Worm (Caenorhabditis elegans): Measurements from ENCODE around the gene nish-1.

nish-1 gene

ce11 chrIV:10870158-10870557 is 6.0 kb downstream of the nish-1 start:
- TF ChIP-seq lin-32 (GFP tag; optimal IDR thresholded peaks at IDR 0.05) (no peak), ztf-11 (tag; optimal IDR thresholded peaks at IDR 0.05) (no peak), pha-4 (tag; optimal IDR thresholded peaks at IDR 0.05) (no peak), ces-1 (GFP tag; optimal IDR thresholded peaks at IDR 0.05) (peak; percentile 57), unc-62 (GFP tag; optimal IDR thresholded peaks at IDR 0.05) (no peak), snpc-4 (tag; optimal IDR thresholded peaks at IDR 0.05) (no peak)

DNA sequence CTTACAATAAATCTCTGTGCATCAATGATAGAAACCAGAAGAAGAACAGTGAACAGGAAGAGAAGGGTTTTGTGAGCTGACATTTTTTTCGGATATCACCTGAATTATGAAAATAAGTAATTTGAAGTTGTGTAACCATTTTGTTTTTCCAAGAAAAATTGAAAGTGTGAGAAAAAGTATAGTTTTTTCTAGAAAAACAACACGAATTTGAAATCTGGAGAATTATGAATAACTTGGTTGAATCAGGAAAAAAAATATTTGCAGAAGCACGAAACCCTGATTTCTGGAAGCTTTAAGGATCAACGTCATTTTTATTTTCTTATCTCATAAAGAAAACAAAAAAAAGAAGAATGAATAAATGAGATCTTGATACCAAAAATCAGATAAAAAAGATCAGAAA is 10.4 kb downstream of the nish-1 start, which contains the start of gene F13E9.12:
Gene F13E9.12 (minus strand): TSS at position 101 of the 400 bp plus-strand sequence.
- no peak for TF ChIP-seq unc-39 (tag; optimal IDR thresholded peaks at IDR 0.05)
- TF ChIP-seq sem-2 (GFP tag; optimal IDR thresholded peaks at IDR 0.05): no peak
- no peak for TF ChIP-seq unc-62 (GFP tag; optimal IDR thresholded peaks at IDR 0.05)
- no peak for TF ChIP-seq bed-3 (GFP tag; optimal IDR thresholded peaks at IDR 0.05)
- no peak for TF ChIP-seq nhr-76 (tag; optimal IDR thresholded peaks at IDR 0.05)

DNA sequence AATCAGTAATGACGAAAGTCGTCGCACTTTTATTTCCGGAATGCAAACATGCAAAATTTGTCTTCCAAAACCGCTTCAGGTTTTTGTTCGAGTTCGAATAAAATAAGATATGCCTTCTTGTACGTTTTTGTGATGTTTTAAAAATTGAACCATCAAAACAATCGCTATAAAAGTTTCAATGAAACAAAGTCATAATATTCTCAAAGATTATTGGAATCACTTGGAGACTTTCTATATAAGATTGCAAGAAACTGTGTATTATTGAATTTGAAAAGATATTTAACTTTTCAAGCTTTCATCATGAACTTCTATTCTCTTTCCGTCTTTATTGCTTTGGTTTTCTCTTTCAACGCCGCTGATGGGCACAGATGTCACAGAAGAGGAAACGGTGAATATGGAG is 12.7 kb downstream of the nish-1 start, which contains the start of gene fipr-14:
Gene fipr-14 (plus strand): TSS at position 301 of the 400 bp plus-strand sequence.
- TF ChIP-seq lsy-2 (tag; optimal IDR thresholded peaks at IDR 0.05) (no peak), nhr-12 (tag; optimal IDR thresholded peaks at IDR 0.05) (no peak)

DNA sequence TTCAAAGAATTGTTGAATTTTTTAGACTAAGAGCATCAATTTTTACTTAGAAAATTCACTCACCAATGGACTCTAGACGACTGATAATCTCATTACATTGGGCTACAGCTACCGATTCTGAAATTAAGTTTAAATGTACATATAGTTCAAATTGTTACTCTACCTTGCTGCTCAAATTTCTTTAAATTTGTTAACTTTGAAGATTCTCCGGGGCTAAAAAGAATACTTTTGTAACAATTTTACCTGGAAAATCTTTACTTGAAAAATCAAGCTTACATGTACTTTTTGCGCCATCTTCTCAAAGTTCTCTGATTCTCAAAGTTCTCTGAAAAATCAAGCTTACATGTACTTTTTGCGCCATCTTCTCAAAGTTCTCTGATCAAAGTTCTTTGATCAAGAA is 15.4 kb downstream of the nish-1 start, which contains the start of gene sdz-13:
Gene sdz-13 (minus strand): TSS at position 101 of the 400 bp plus-strand sequence.
- TF ChIP-seq nhr-12 (tag; optimal IDR thresholded peaks at IDR 0.05): no peak

DNA sequence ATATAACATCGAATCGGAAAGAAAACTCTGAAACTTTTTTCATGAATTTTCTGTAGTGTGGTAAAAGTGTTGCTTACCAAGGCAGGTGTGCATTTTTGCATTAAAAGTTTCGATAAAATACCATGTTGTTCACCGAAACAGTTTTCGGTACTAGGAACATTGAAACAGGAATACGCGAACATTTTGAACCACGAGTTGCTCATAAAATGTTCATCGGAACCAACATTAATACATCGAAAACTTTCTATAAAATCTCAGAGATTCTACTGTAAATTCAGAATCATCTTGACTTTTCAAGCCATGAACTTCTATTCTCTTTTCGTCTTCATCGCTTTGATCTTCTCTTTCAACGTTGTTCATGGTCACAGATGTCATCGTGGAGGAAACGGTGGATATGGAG is 16.1 kb downstream of the nish-1 start, which contains the start of gene fipr-15:
Gene fipr-15 (plus strand): TSS at position 301 of the 400 bp plus-strand sequence.
- TF ChIP-seq elt-3 (tag; optimal IDR thresholded peaks at IDR 0.05): no peak
- no peak for TF ChIP-seq ceh-43 (GFP tag; optimal IDR thresholded peaks at IDR 0.05)
- no peak for TF ChIP-seq bed-3 (GFP tag; optimal IDR thresholded peaks at IDR 0.05)
- no peak for TF ChIP-seq lsy-2 (tag; optimal IDR thresholded peaks at IDR 0.05)
- no peak for TF ChIP-seq ceh-83 (GFP tag; optimal IDR thresholded peaks at IDR 0.05)
- TF ChIP-seq cnd-1 (tag; optimal IDR thresholded peaks at IDR 0.05): no peak
- TF ChIP-seq nhr-12 (tag; optimal IDR thresholded peaks at IDR 0.05): no peak
- TF ChIP-seq nhr-2 (tag; optimal IDR thresholded peaks at IDR 0.05): no peak
- TF ChIP-seq pha-4 (tag; optimal IDR thresholded peaks at IDR 0.05): no peak
- no peak for TF ChIP-seq unc-62 (GFP tag; optimal IDR thresholded peaks at IDR 0.05)
- TF ChIP-seq ztf-11 (tag; optimal IDR thresholded peaks at IDR 0.05): no peak
- TF ChIP-seq hlh-1 (tag; optimal IDR thresholded peaks at IDR 0.05): no peak
- TF ChIP-seq ham-2 (GFP tag; optimal IDR thresholded peaks at IDR 0.05): no peak
- no peak for TF ChIP-seq lin-13 (tag; optimal IDR thresholded peaks at IDR 0.05)
- TF ChIP-seq sem-2 (GFP tag; optimal IDR thresholded peaks at IDR 0.05): no peak
- TF ChIP-seq unc-39 (tag; optimal IDR thresholded peaks at IDR 0.05): no peak
- TF ChIP-seq mls-2 (tag; optimal IDR thresholded peaks at IDR 0.05): no peak
- no peak for TF ChIP-seq zip-8 (tag; optimal IDR thresholded peaks at IDR 0.05)
- TF ChIP-seq unc-120 (tag; optimal IDR thresholded peaks at IDR 0.05; ENCODE audit: poor library complexity, severe bottlenecking): no peak

ce11 chrIV:10881230-10881629 is 17.1 kb downstream of the nish-1 start, which contains the start of gene F13E9.13:
Gene F13E9.13, plus strand, starts transcription at chrIV:10881546.
- TF ChIP-seq nhr-12 (tag; optimal IDR thresholded peaks at IDR 0.05): no peak
- peak; percentile 88 for TF ChIP-seq elt-1 (tag; optimal IDR thresholded peaks at IDR 0.05; ENCODE audit: borderline replicate concordance, insufficient read depth)

- no peak for TF ChIP-seq lin-32 (GFP tag; optimal IDR thresholded peaks at IDR 0.05)
- TF ChIP-seq mls-2 (tag; optimal IDR thresholded peaks at IDR 0.05): no peak
These were observed 20.1 kb downstream of the nish-1 start, which contains the start of gene F13E9.5 for ce11 chrIV:10884263-10884662. Gene F13E9.5, minus strand, starts transcription at chrIV:10884363.

DNA sequence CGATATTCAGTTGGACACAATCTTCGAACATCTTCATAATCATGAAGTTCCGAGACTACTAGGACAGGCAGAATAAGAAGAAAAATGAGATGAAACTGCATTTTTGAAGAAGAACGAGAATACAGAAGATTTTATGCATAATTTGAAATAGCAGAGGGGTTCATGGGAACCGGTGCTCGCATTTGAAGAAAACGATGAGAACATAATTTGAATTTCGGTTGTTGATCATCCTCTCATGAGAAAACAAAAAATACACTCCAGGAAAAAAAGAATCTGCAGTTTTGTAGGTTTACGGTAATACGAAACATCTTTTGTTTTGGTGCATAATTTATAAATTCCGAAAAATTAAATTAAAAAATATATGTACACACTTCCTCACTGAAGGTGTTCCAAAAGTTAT is 21.8 kb downstream of the nish-1 start, which contains the start of gene srlf-11:
Gene srlf-11 (minus strand): TSS at position 101 of the 400 bp plus-strand sequence.
- TF ChIP-seq nhr-28 (tag; optimal IDR thresholded peaks at IDR 0.05) (no peak), blmp-1 (tag; optimal IDR thresholded peaks at IDR 0.05) (no peak), mab-5 (tag; optimal IDR thresholded peaks at IDR 0.05) (no peak), M03D4.4 (tag; optimal IDR thresholded peaks at IDR 0.05) (no peak), elt-1 (tag; optimal IDR thresholded peaks at IDR 0.05; ENCODE audit: borderline replicate concordance, insufficient read depth) (no peak), mep-1 (tag; optimal IDR thresholded peaks at IDR 0.05) (no peak), unc-62 (GFP tag; optimal IDR thresholded peaks at IDR 0.05) (no peak), nhr-2 (tag; optimal IDR thresholded peaks at IDR 0.05) (no peak), lsy-2 (tag; optimal IDR thresholded peaks at IDR 0.05) (no peak), zip-8 (tag; optimal IDR thresholded peaks at IDR 0.05) (no peak), flh-1 (GFP tag; optimal IDR thresholded peaks at IDR 0.05) (no peak), nhr-76 (tag; optimal IDR thresholded peaks at IDR 0.05) (no peak), drap-1 (GFP tag; optimal IDR thresholded peaks at IDR 0.05) (no peak), lin-32 (GFP tag; optimal IDR thresholded peaks at IDR 0.05) (no peak), ceh-39 (tag; optimal IDR thresholded peaks at IDR 0.05) (no peak), elt-3 (tag; optimal IDR thresholded peaks at IDR 0.05) (no peak), mls-2 (tag; optimal IDR thresholded peaks at IDR 0.05) (no peak), ceh-43 (GFP tag; optimal IDR thresholded peaks at IDR 0.05) (no peak)
